Worm (Caenorhabditis elegans) whole organism, L1 larva: ENCODE measurements around the gene Y41D4A.1.

ENCODE experiments used
- F16B12.6 ChIP-seq: fragments of 150-350 bp; optimal IDR thresholded peaks from 2 replicates; lab custom pipeline; 2014; ENCODE audit warnings: missing biosample characterization, missing genetic modification characterization
- Y116A8C.19 ChIP-seq: sonication (generic microtip); optimal IDR thresholded peaks from 2 replicates; lab custom pipeline; 2016; ENCODE audit warnings: missing compliant biosample characterization, missing genetic modification characterization, borderline replicate concordance
- alr-1 ChIP-seq: fragments of 200-800 bp; sonication (Bioruptor generic); optimal IDR thresholded peaks from 2 replicates; lab custom pipeline; 2018; ENCODE audit warnings: borderline replicate concordance, mild to moderate bottlenecking, missing genetic modification characterization, missing compliant biosample characterization
- aly-2 ChIP-seq: fragments of 150-350 bp; optimal IDR thresholded peaks from 2 replicates; lab custom pipeline; 2014; ENCODE audit warnings: missing biosample characterization, missing genetic modification characterization
- ceh-82 ChIP-seq, 3 experiments: fragments of 150-350 bp in 1 of 3; sonication (generic microtip) in 2 of 3; optimal IDR thresholded peaks; 2 replicates each; lab custom pipeline; 2014 to 2017; ENCODE audit warnings: missing biosample characterization in 3 of 3, missing genetic modification characterization in 3 of 3
- dsc-1 ChIP-seq: sonication (generic microtip); optimal IDR thresholded peaks from 2 replicates; lab custom pipeline; 2016; ENCODE audit warnings: mild to moderate bottlenecking, missing genetic modification characterization, missing compliant biosample characterization
- efl-1 ChIP-seq, 4 experiments: fragments of 150-350 bp; optimal IDR thresholded peaks in 3 of 4; peaks in 1 of 4; 1 replicate in 1 of 4; 2 replicates in 3 of 4; lab custom pipeline; 2014; ENCODE audit warnings: missing biosample characterization in 2 of 4, missing genetic modification characterization in 2 of 4, missing genetic modification reagents in 2 of 4
- efl-3 ChIP-seq: fragments of 200-800 bp; sonication (Bioruptor generic); optimal IDR thresholded peaks from 2 replicates; lab custom pipeline; 2018; ENCODE audit warnings: mild to moderate bottlenecking, missing genetic modification characterization, missing compliant biosample characterization
- egl-27 ChIP-seq, 2 experiments: fragments of 150-350 bp in 1 of 2; sonication (generic microtip); optimal IDR thresholded peaks; 3 replicates each; lab custom pipeline; 2017 to 2018; ENCODE audit warnings: missing biosample characterization in 2 of 2, missing genetic modification characterization in 2 of 2, missing genetic modification reagents in 2 of 2
- elt-3 ChIP-seq, 6 experiments: fragments of 150-350 bp in 1 of 6; sonication (generic microtip); optimal IDR thresholded peaks; 2 replicates each; lab custom pipeline; 2017 to 2018; ENCODE audit warnings: missing biosample characterization in 6 of 6, missing genetic modification characterization in 6 of 6, inconsistent platforms in 1 of 6
- ets-5 ChIP-seq: fragments of 200-800 bp; sonication (Bioruptor generic); IDR thresholded peaks from 2 replicates; pipeline ENCODE4 v1.3.6; 2022; ENCODE audit warnings: missing genetic modification characterization, missing compliant biosample characterization
- fkh-10 ChIP-seq: sonication (generic microtip); optimal IDR thresholded peaks from 2 replicates; lab custom pipeline; 2017; ENCODE audit warnings: missing biosample characterization, missing genetic modification reagents, missing genetic modification characterization
- fkh-8 ChIP-seq: sonication (generic microtip); optimal IDR thresholded peaks from 2 replicates; lab custom pipeline; 2016; ENCODE audit warnings: mild to moderate bottlenecking, missing genetic modification characterization, missing compliant biosample characterization
- fos-1 ChIP-seq: fragments of 150-350 bp; optimal IDR thresholded peaks from 2 replicates; lab custom pipeline; 2014; ENCODE audit warnings: missing biosample characterization, missing genetic modification characterization
- hpl-2 ChIP-seq: fragments of 150-350 bp; optimal IDR thresholded peaks from 2 replicates; lab custom pipeline; 2014; ENCODE audit warnings: missing biosample characterization, missing genetic modification reagents, missing genetic modification characterization
- jun-1 ChIP-seq: fragments of 150-350 bp; optimal IDR thresholded peaks from 2 replicates; lab custom pipeline; 2014; ENCODE audit warnings: missing biosample characterization, missing genetic modification reagents, missing genetic modification characterization
- lin-13 ChIP-seq: fragments of 150-350 bp; optimal IDR thresholded peaks from 2 replicates; lab custom pipeline; 2014; ENCODE audit warnings: missing biosample characterization, missing genetic modification reagents, missing genetic modification characterization
- lin-14 ChIP-seq: fragments of 200-800 bp; sonication (Bioruptor generic); optimal IDR thresholded peaks from 2 replicates; lab custom pipeline; 2018; ENCODE audit warnings: mild to moderate bottlenecking, missing genetic modification characterization, moderate library complexity, missing compliant biosample characterization
- mdl-1 ChIP-seq, 2 experiments: fragments of 150-350 bp; optimal IDR thresholded peaks; 2 replicates each; lab custom pipeline; 2014 to 2017; ENCODE audit warnings: missing biosample characterization in 2 of 2, missing genetic modification characterization in 2 of 2, inconsistent platforms in 1 of 2
- mef-2 ChIP-seq: fragments of 150-350 bp; optimal IDR thresholded peaks from 2 replicates; lab custom pipeline; 2014; ENCODE audit warnings: missing biosample characterization, missing genetic modification characterization
- mep-1 ChIP-seq: fragments of 150-350 bp; optimal IDR thresholded peaks from 2 replicates; lab custom pipeline; 2014; ENCODE audit warnings: missing biosample characterization, missing genetic modification characterization
- nhr-19 ChIP-seq: fragments of 200-800 bp; sonication (Bioruptor generic); conservative IDR thresholded peaks from 2 replicates; pipeline ENCODE4 v1.3.6; 2022; ENCODE audit warnings: missing genetic modification characterization, missing compliant biosample characterization
- nhr-71 ChIP-seq: sonication (generic microtip); optimal IDR thresholded peaks from 2 replicates; lab custom pipeline; 2016; ENCODE audit warnings: mild to moderate bottlenecking, missing genetic modification characterization, moderate library complexity, missing compliant biosample characterization
- nhr-76 ChIP-seq: sonication (generic microtip); optimal IDR thresholded peaks from 2 replicates; lab custom pipeline; 2017; ENCODE audit warnings: missing biosample characterization, missing genetic modification characterization
- nhr-77 ChIP-seq: fragments of 150-350 bp; optimal IDR thresholded peaks from 2 replicates; lab custom pipeline; 2014; ENCODE audit warnings: missing biosample characterization, missing genetic modification characterization
- nhr-84 ChIP-seq: sonication (generic microtip); optimal IDR thresholded peaks from 2 replicates; lab custom pipeline; 2017; ENCODE audit warnings: missing biosample characterization, missing genetic modification characterization
- nhr-85 ChIP-seq: sonication (generic microtip); peaks from one replicate; lab custom pipeline; 2016; ENCODE audit warnings: missing genetic modification characterization, inconsistent platforms, missing compliant biosample characterization
- nhr-90 ChIP-seq: sonication (generic microtip); optimal IDR thresholded peaks from 2 replicates; lab custom pipeline; 2016; ENCODE audit warnings: mild to moderate bottlenecking, missing genetic modification characterization, missing compliant biosample characterization; ENCODE audit not compliant: poor library complexity
- pag-3 ChIP-seq: sonication (generic microtip); optimal IDR thresholded peaks from 2 replicates; lab custom pipeline; 2017; ENCODE audit warnings: missing genetic modification characterization, mild to moderate bottlenecking, missing compliant biosample characterization, antibody characterized with exemption, borderline replicate concordance; ENCODE audit not compliant: insufficient read depth
- skn-1 ChIP-seq: fragments of 150-350 bp; optimal IDR thresholded peaks from 2 replicates; lab custom pipeline; 2014; ENCODE audit warnings: missing biosample characterization, missing genetic modification characterization
- snpc-4 ChIP-seq: fragments of 150-350 bp; optimal IDR thresholded peaks from 2 replicates; lab custom pipeline; 2014; ENCODE audit warnings: missing biosample characterization, missing genetic modification characterization
- snu-23 ChIP-seq: sonication (generic microtip); optimal IDR thresholded peaks from 2 replicates; lab custom pipeline; 2016; ENCODE audit warnings: missing genetic modification characterization, missing compliant biosample characterization
- swsn-7 ChIP-seq: sonication (generic microtip); optimal IDR thresholded peaks from 2 replicates; lab custom pipeline; 2016; ENCODE audit warnings: missing genetic modification characterization, missing compliant biosample characterization
- tbx-2 ChIP-seq: sonication (generic microtip); optimal IDR thresholded peaks from 2 replicates; lab custom pipeline; 2016; ENCODE audit warnings: missing genetic modification characterization, missing compliant biosample characterization
- tlp-1 ChIP-seq: fragments of 150-350 bp; optimal IDR thresholded peaks from 2 replicates; lab custom pipeline; 2014; ENCODE audit warnings: missing biosample characterization, missing genetic modification characterization
- unc-130 ChIP-seq: fragments of 150-350 bp; optimal IDR thresholded peaks from 2 replicates; lab custom pipeline; 2017; ENCODE audit warnings: missing biosample characterization, missing genetic modification characterization, inconsistent platforms
- unc-98 ChIP-seq: fragments of 200-800 bp; sonication (Bioruptor generic); IDR thresholded peaks from 2 replicates; pipeline ENCODE4 v1.3.6; 2022; ENCODE audit warnings: missing genetic modification characterization, missing compliant biosample characterization
- xbp-1 ChIP-seq: sonication (generic microtip); optimal IDR thresholded peaks from 2 replicates; lab custom pipeline; 2016; ENCODE audit warnings: missing genetic modification characterization, missing compliant biosample characterization

The Y41D4A.1 gene

ce11 chrIV:1804613-1805012, 32.7 kb downstream of the Y41D4A.1 start (continued):
- TF ChIP-seq tbx-2 (tag; lab: Kevin White, UChicago), result peak; percentile 6

DNA sequence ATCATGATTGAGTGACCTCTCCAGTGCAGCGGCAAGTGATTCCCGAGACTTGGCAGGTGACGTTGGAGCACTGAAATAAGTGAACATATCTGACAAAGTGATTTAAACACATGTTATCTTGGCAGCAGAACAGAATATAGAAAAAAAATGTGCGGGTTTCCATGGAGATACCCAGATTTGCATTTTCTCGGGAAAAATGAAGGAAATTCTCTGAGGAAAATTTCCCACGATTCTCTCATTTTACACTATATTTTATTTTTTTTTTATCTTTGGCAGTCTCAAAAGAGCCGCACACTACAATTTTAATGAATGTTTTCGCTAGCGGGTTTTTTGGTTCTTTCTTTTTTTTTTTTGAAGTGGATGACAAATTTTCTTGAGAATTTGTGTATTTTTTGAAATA, 41.9 kb downstream of the Y41D4A.1 start:
- no peak for TF ChIP-seq fkh-10 (GFP tag; lab: Kevin White, UChicago)
- no peak for TF ChIP-seq nhr-19 (GFP tag; lab: Robert Waterston, UW)
- TF ChIP-seq elt-3 (tag; optimal IDR thresholded peaks at IDR 0.05; lab: Kevin White, UChicago), result no peak
- TF ChIP-seq efl-1 (optimal IDR thresholded peaks at IDR 0.05; lab: Kevin White, UChicago), result no peak
- TF ChIP-seq efl-1 (GFP tag; optimal IDR thresholded peaks at IDR 0.05 in 1 of 2; lab: Kevin White, UChicago), result peak in 1 of 2 experiments; percentile 91

- TF ChIP-seq elt-3 (tag; optimal IDR thresholded peaks at IDR 0.05; lab: Kevin White, UChicago), result no peak
- TF ChIP-seq tlp-1 (tag; lab: Kevin White, UChicago), result no peak
- TF ChIP-seq lin-14 (GFP tag; lab: Kevin White, UChicago), result peak; percentile 63
- no peak for TF ChIP-seq skn-1 (tag; lab: Kevin White, UChicago)
- no peak for TF ChIP-seq mdl-1 (tag; optimal IDR thresholded peaks at IDR 0.05; lab: Kevin White, UChicago)
- TF ChIP-seq pag-3, result no peak
- peak in 1 of 3 experiments; percentile 43 for TF ChIP-seq ceh-82 (tag; optimal IDR thresholded peaks at IDR 0.05; lab: Kevin White, UChicago)
- no peak for TF ChIP-seq dsc-1 (tag; lab: Kevin White, UChicago)
- TF ChIP-seq nhr-71 (tag; lab: Kevin White, UChicago), result no peak
- TF ChIP-seq efl-1 (optimal IDR thresholded peaks at IDR 0.05; lab: Kevin White, UChicago), result no peak
- TF ChIP-seq efl-1 (GFP tag; optimal IDR thresholded peaks at IDR 0.05 in 1 of 2; lab: Kevin White, UChicago), result peak in 1 of 2 experiments; percentile 35
- TF ChIP-seq swsn-7 (tag; lab: Kevin White, UChicago), result no peak
- no peak for TF ChIP-seq F16B12.6 (tag; lab: Kevin White, UChicago)
Observed at ce11 chrIV:1814764-1815518, 43.0 kb downstream of the Y41D4A.1 start, which contains the start of gene snn-1. Gene snn-1, minus strand, starts transcription at chrIV:1815118.

DNA sequence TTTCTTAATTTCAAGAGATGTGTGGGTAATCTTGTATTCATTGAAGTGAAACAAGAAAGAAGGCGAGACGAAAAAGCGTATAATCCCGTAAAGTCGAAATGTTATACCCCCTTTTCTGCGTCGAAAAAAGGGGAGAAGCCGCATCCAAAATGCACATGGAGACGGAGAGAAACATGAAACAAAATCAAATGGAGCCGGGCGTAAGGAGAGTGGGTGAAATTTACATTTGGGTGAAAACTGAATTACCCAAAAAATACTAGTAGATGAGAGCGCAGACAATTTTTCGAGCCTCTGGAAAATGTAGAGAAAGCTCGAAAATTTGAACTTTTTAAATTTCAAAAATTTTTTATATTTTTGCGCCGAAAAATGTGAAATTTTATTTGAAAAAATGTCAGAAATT, 44.3 kb downstream of the Y41D4A.1 start:
- TF ChIP-seq nhr-85 (tag; lab: Kevin White, UChicago) (no peak), lin-14 (GFP tag; lab: Kevin White, UChicago) (peak; percentile 25)

DNA sequence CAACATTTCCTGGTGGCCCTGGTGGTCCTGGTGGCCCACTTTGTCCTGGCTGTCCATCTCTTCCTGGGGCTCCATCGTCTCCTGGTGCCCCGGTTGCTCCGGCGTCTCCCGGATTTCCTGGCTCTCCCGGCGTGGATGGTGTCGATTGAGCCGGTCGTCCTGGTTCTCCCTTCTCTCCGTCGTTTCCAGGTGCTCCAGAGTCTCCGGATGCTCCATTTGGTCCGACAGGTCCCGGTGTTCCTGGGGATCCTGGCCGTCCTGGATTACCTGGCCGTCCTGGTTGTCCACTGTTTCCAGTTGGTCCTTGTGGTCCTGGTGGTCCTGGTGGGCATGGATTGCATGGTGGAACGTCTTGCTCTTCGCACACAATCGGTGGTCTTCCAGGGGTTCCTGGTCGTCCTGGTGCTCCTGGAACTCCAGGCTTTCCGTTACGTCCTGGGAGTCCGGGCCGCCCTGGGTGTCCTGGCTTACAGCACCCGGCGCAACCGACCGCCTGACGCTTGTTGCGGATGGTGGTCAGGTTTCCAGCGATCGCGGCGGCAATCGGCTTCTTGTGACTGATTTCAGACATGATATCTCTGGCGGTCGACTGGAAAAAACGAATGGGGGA, 46.6 kb downstream of the Y41D4A.1 start:
- no peak for TF ChIP-seq ets-5
- no peak for TF ChIP-seq aly-2 (tag; lab: Kevin White, UChicago)
- TF ChIP-seq nhr-84 (tag; lab: Kevin White, UChicago), result no peak
- no peak for TF ChIP-seq lin-13 (GFP tag; lab: Kevin White, UChicago)
- TF ChIP-seq nhr-90 (tag; lab: Kevin White, UChicago), result no peak
- TF ChIP-seq swsn-7 (tag; lab: Kevin White, UChicago), result no peak
- no peak for TF ChIP-seq unc-130 (tag; lab: Kevin White, UChicago)
- no peak for TF ChIP-seq mef-2 (tag; lab: Kevin White, UChicago)
- TF ChIP-seq xbp-1 (tag; lab: Kevin White, UChicago), result no peak
- TF ChIP-seq hpl-2 (GFP tag; lab: Kevin White, UChicago), result no peak

- TF ChIP-seq fkh-10 (GFP tag; lab: Kevin White, UChicago), result no peak
- TF ChIP-seq Y116A8C.19, result no peak
- no peak for TF ChIP-seq fkh-8 (tag; lab: Kevin White, UChicago)
- TF ChIP-seq tlp-1 (tag; lab: Kevin White, UChicago), result no peak
- no peak for TF ChIP-seq egl-27 (tag; optimal IDR thresholded peaks at IDR 0.05; lab: Kevin White, UChicago)
- no peak for TF ChIP-seq snpc-4 (tag; lab: Kevin White, UChicago)
- no peak for TF ChIP-seq dsc-1 (tag; lab: Kevin White, UChicago)
- TF ChIP-seq nhr-76 (tag; lab: Kevin White, UChicago), result no peak
- no peak for TF ChIP-seq ceh-82 (tag; optimal IDR thresholded peaks at IDR 0.05; lab: Kevin White, UChicago)
- TF ChIP-seq fos-1 (tag; lab: Kevin White, UChicago), result no peak
- TF ChIP-seq mdl-1 (tag; optimal IDR thresholded peaks at IDR 0.05; lab: Kevin White, UChicago), result no peak
- TF ChIP-seq snu-23 (GFP tag; lab: Kevin White, UChicago), result no peak
- no peak for TF ChIP-seq unc-98 (GFP tag; lab: Robert Waterston, UW)
- TF ChIP-seq mep-1 (tag; lab: Kevin White, UChicago), result no peak
- no peak for TF ChIP-seq jun-1 (tag; lab: Kevin White, UChicago)
- TF ChIP-seq nhr-90 (tag; lab: Kevin White, UChicago), result no peak
- no peak for TF ChIP-seq efl-3 (GFP tag; lab: Kevin White, UChicago)
- no peak for TF ChIP-seq F16B12.6 (tag; lab: Kevin White, UChicago)
- no peak for TF ChIP-seq alr-1 (tag; lab: Kevin White, UChicago)
- no peak for TF ChIP-seq nhr-77
Observed at ce11 chrIV:1820153-1820552, 48.2 kb downstream of the Y41D4A.1 start, which contains the start of gene col-109. Gene col-109, minus strand, starts transcription at chrIV:1820253.
